Worm (Caenorhabditis elegans): ENCODE measurements around the gene nhr-153.

DNA sequence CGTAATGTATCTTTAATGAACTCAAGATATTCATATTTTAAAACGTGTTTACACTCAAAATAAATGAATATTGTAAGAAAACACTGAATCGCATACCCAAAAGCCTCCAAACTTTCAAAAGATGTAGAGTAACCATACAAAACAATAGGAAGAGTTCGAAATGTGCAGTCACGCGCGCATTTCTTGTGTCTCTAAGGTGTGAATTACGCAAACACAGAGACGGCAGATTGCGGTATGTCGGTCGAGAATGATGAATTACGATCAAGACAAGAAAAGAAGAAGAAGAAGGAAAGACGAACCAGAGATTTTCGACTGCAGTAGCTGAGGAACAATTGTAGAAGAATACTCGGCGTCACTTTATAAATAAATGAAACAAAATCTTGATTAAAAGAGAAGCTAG, 7.4 kb downstream of the nhr-153 start, which contains the start of gene lhpp-1:
- TF ChIP-seq unc-39 (tag; optimal IDR thresholded peaks at IDR 0.05) (no peak), pha-4 (tag; optimal IDR thresholded peaks at IDR 0.05) (no peak), flh-1 (GFP tag; optimal IDR thresholded peaks at IDR 0.05) (no peak)
